Comparison of ENCODE assay signal across 1 fruit fly cellular context in genomic region chr3R:31580586-31580994, dm6.
TF ChIP-seq lines count a peak whose summit lies in the region.

Gene pygo, minus strand, starts transcription at chr3R:31580699.
Gene rod, plus strand, starts transcription at chr3R:31580951.

TF ChIP-seq in whole organism, embryonic, 481 proteins besides CTCF, POLR2A, EP300 and RAD21 (continued from another document and continues in another):
- TF ChIP-seq sug (tag; optimal IDR thresholded peaks at IDR 0.05; lab: Kevin White, UChicago) (no peak), CG30020 (tag; optimal IDR thresholded peaks at IDR 0.05; lab: Kevin White, UChicago) (peak; percentile 8), Doc2 (GFP tag; IDR thresholded peaks at IDR 0.05; lab: Robert Waterston, UW) (no peak), peb (GFP tag; IDR thresholded peaks at IDR 0.05; lab: Robert Waterston, UW) (no peak), CG12391 (tag; optimal IDR thresholded peaks at IDR 0.05; lab: Kevin White, UChicago) (peak; percentile 34), CG34224 (GFP tag; IDR thresholded peaks at IDR 0.05; lab: Robert Waterston, UW; ENCODE audit: partially characterized antibody) (peak; percentile 70), gfzf (GFP tag; optimal IDR thresholded peaks at IDR 0.05; lab: Kevin White, UChicago) (peak; percentile 90), Hmr (GFP tag; optimal IDR thresholded peaks at IDR 0.05; lab: Kevin White, UChicago) (no peak), HmgD (GFP tag; optimal IDR thresholded peaks at IDR 0.05; lab: Kevin White, UChicago) (no peak), klu (GFP tag; IDR thresholded peaks at IDR 0.05; lab: Robert Waterston, UW) (no peak), ind (GFP tag; optimal IDR thresholded peaks at IDR 0.05; lab: Kevin White, UChicago) (no peak), eve (GFP tag; optimal IDR thresholded peaks at IDR 0.05; lab: Kevin White, UChicago) (no peak), stc (GFP tag; IDR thresholded peaks at IDR 0.05; lab: Robert Waterston, UW) (no peak), Antp (GFP tag; optimal IDR thresholded peaks at IDR 0.05; lab: Kevin White, UChicago) (no peak), CG18476 (GFP tag; optimal IDR thresholded peaks at IDR 0.05; lab: Kevin White, UChicago) (no peak), Hr3 (GFP tag; optimal IDR thresholded peaks at IDR 0.05; lab: Kevin White, UChicago) (no peak), slou (GFP tag; optimal IDR thresholded peaks at IDR 0.05; lab: Kevin White, UChicago) (no peak), slbo (GFP tag; IDR thresholded peaks at IDR 0.05; lab: Robert Waterston, UW) (no peak), CG3281 (GFP tag; optimal IDR thresholded peaks at IDR 0.05; lab: Kevin White, UChicago) (no peak), Dbx (GFP tag; IDR thresholded peaks at IDR 0.05; lab: Robert Waterston, UW) (no peak), CG31388 (GFP tag; optimal IDR thresholded peaks at IDR 0.05; lab: Kevin White, UChicago) (no peak), CG6813 (GFP tag; optimal IDR thresholded peaks at IDR 0.05; lab: Kevin White, UChicago) (no peak), CG17912 (GFP tag; optimal IDR thresholded peaks at IDR 0.05; lab: Kevin White, UChicago) (no peak), CG1792 (GFP tag; optimal IDR thresholded peaks at IDR 0.05; lab: Kevin White, UChicago) (no peak), ken (GFP tag; IDR thresholded peaks at IDR 0.05; lab: Robert Waterston, UW) (no peak), CG7839 (tag; optimal IDR thresholded peaks at IDR 0.05; lab: Kevin White, UChicago) (no peak), dm (GFP tag; optimal IDR thresholded peaks at IDR 0.05; lab: Kevin White, UChicago) (no peak), fd3F (GFP tag; optimal IDR thresholded peaks at IDR 0.05; lab: Kevin White, UChicago) (no peak), CG17612 (GFP tag; IDR thresholded peaks at IDR 0.05; lab: Robert Waterston, UW) (no peak), Chrac-16 (GFP tag; optimal IDR thresholded peaks at IDR 0.05; lab: Kevin White, UChicago) (no peak), CG4854 (GFP tag; optimal IDR thresholded peaks at IDR 0.05; lab: Kevin White, UChicago) (no peak), ewg (GFP tag; optimal IDR thresholded peaks at IDR 0.05; lab: Kevin White, UChicago) (no peak), unc-4 (GFP tag; IDR thresholded peaks at IDR 0.05; lab: Robert Waterston, UW; ENCODE audit: partially characterized antibody) (peak; percentile 67), tin (GFP tag; optimal IDR thresholded peaks at IDR 0.05; lab: Kevin White, UChicago) (no peak), tgo (GFP tag; IDR thresholded peaks at IDR 0.05; lab: Robert Waterston, UW) (no peak), CG7357 (GFP tag; IDR thresholded peaks at IDR 0.05; lab: Robert Waterston, UW) (no peak), schlank (tag; optimal IDR thresholded peaks at IDR 0.05; lab: Kevin White, UChicago) (no peak), CG18262 (tag; optimal IDR thresholded peaks at IDR 0.05; lab: Kevin White, UChicago) (no peak), yki (optimal IDR thresholded peaks at IDR 0.05; lab: Kevin White, UChicago) (no peak), CG17568 (GFP tag; optimal IDR thresholded peaks at IDR 0.05; lab: Kevin White, UChicago) (no peak), Oaz (GFP tag; IDR thresholded peaks at IDR 0.05; lab: Robert Waterston, UW) (no peak), CG9215 (GFP tag; IDR thresholded peaks at IDR 0.05; lab: Robert Waterston, UW) (no peak), vfl (GFP tag; optimal IDR thresholded peaks at IDR 0.05; lab: Kevin White, UChicago) (no peak), p53 (GFP tag; optimal IDR thresholded peaks at IDR 0.05; lab: Kevin White, UChicago) (peak; percentile 39), CG14860 (GFP tag; IDR thresholded peaks at IDR 0.05; lab: Robert Waterston, UW; ENCODE audit: partially characterized antibody) (peak; percentile 65), B-H2 (GFP tag; optimal IDR thresholded peaks at IDR 0.05; lab: Kevin White, UChicago) (no peak), abd-A (tag; optimal IDR thresholded peaks at IDR 0.05; lab: Kevin White, UChicago) (no peak), CG11723 (GFP tag; optimal IDR thresholded peaks at IDR 0.05; lab: Kevin White, UChicago) (no peak), CG10267 (tag; optimal IDR thresholded peaks at IDR 0.05; lab: Kevin White, UChicago) (no peak), zen2 (GFP tag; IDR thresholded peaks at IDR 0.05; lab: Robert Waterston, UW; ENCODE audit: partially characterized antibody) (peak; percentile 30; the same call in 1 of the 3 replicates), MTF-1 (GFP tag; optimal IDR thresholded peaks at IDR 0.05; lab: Kevin White, UChicago; ENCODE audit: borderline replicate concordance) (no peak), CG12219 (GFP tag; optimal IDR thresholded peaks at IDR 0.05; lab: Kevin White, UChicago) (no peak), CG18599 (GFP tag; optimal IDR thresholded peaks at IDR 0.05; lab: Kevin White, UChicago) (no peak), Atf-2 (GFP tag; optimal IDR thresholded peaks at IDR 0.05; lab: Kevin White, UChicago) (no peak), Xrp1 (GFP tag; IDR thresholded peaks at IDR 0.05; lab: Robert Waterston, UW) (no peak), bcd (GFP tag; optimal IDR thresholded peaks at IDR 0.05; lab: Kevin White, UChicago) (peak; percentile 6), Side (GFP tag; optimal IDR thresholded peaks at IDR 0.05; lab: Kevin White, UChicago) (peak; percentile 15), repo (GFP tag; optimal IDR thresholded peaks at IDR 0.05; lab: Kevin White, UChicago) (no peak), chm (GFP tag; IDR thresholded peaks at IDR 0.05; lab: Robert Waterston, UW) (no peak), fd64A (GFP tag; optimal IDR thresholded peaks at IDR 0.05; lab: Kevin White, UChicago) (no peak), Trl (optimal IDR thresholded peaks at IDR 0.05; lab: Kevin White, UChicago) (no peak), Trl (GFP tag; optimal IDR thresholded peaks at IDR 0.05; lab: Kevin White, UChicago) (no peak), CG15073 (GFP tag; optimal IDR thresholded peaks at IDR 0.05; lab: Kevin White, UChicago) (no peak), Bdp1 (GFP tag; optimal IDR thresholded peaks at IDR 0.05; lab: Kevin White, UChicago) (no peak), chif (GFP tag; optimal IDR thresholded peaks at IDR 0.05; lab: Kevin White, UChicago) (peak in 1 of 2 experiments; percentile 5), CG10147 (GFP tag; optimal IDR thresholded peaks at IDR 0.05; lab: Kevin White, UChicago) (no peak), CG3163 (GFP tag; optimal IDR thresholded peaks at IDR 0.05; lab: Kevin White, UChicago) (no peak), Bteb2 (GFP tag; optimal IDR thresholded peaks at IDR 0.05; lab: Kevin White, UChicago) (no peak), ATbp (GFP tag; optimal IDR thresholded peaks at IDR 0.05; lab: Kevin White, UChicago) (no peak), CG6791 (GFP tag; IDR thresholded peaks at IDR 0.05; lab: Robert Waterston, UW; ENCODE audit: partially characterized antibody) (peak; percentile 63; the same call in 2 of the 3 replicates), CG8944 (GFP tag; optimal IDR thresholded peaks at IDR 0.05; lab: Kevin White, UChicago) (no peak), Camta (GFP tag; optimal IDR thresholded peaks at IDR 0.05; lab: Kevin White, UChicago) (peak; percentile 0), CG11247 (GFP tag; IDR thresholded peaks at IDR 0.05; lab: Robert Waterston, UW) (no peak), CG16863 (GFP tag; optimal IDR thresholded peaks at IDR 0.05; lab: Kevin White, UChicago) (no peak), Fer3 (tag; optimal IDR thresholded peaks at IDR 0.05; lab: Kevin White, UChicago) (no peak), Fer2 (tag; optimal IDR thresholded peaks at IDR 0.05; lab: Kevin White, UChicago) (no peak), NC2α (GFP tag; optimal IDR thresholded peaks at IDR 0.05; lab: Kevin White, UChicago) (no peak), chn (GFP tag; optimal IDR thresholded peaks at IDR 0.05; lab: Kevin White, UChicago) (no peak), otp (GFP tag; IDR thresholded peaks at IDR 0.05; lab: Robert Waterston, UW) (no peak), CG3726 (GFP tag; IDR thresholded peaks at IDR 0.05; lab: Robert Waterston, UW) (no peak), psq (GFP tag; optimal IDR thresholded peaks at IDR 0.05; lab: Kevin White, UChicago) (no peak), CG16815 (GFP tag; optimal IDR thresholded peaks at IDR 0.05; lab: Kevin White, UChicago) (no peak), scrt (GFP tag; optimal IDR thresholded peaks at IDR 0.05; lab: Kevin White, UChicago) (no peak), CG11695 (GFP tag; IDR thresholded peaks at IDR 0.05; lab: Robert Waterston, UW) (no peak), CG13424 (tag; optimal IDR thresholded peaks at IDR 0.05; lab: Kevin White, UChicago) (peak; percentile 16), CG6689 (GFP tag; IDR thresholded peaks at IDR 0.05; lab: Robert Waterston, UW) (no peak), jigr1 (GFP tag; IDR thresholded peaks at IDR 0.05; lab: Robert Waterston, UW) (no peak), CG12155 (GFP tag; optimal IDR thresholded peaks at IDR 0.05; lab: Kevin White, UChicago) (no peak), dmrt99B (tag; optimal IDR thresholded peaks at IDR 0.05; lab: Kevin White, UChicago) (no peak), CHES-1-like (GFP tag; optimal IDR thresholded peaks at IDR 0.05; lab: Kevin White, UChicago) (peak; percentile 13), dpn (GFP tag; optimal IDR thresholded peaks at IDR 0.05; lab: Kevin White, UChicago) (no peak), prd (optimal IDR thresholded peaks at IDR 0.05; lab: Kevin White, UChicago) (no peak), prd (GFP tag; IDR thresholded peaks at IDR 0.05; lab: Robert Waterston, UW) (0 out of 3 replicates have a peak, but pooled peaks have one; percentile 5), nerfin-1 (tag; optimal IDR thresholded peaks at IDR 0.05; lab: Kevin White, UChicago) (peak; percentile 60), Blimp-1 (GFP tag; optimal IDR thresholded peaks at IDR 0.05; lab: Kevin White, UChicago) (no peak), inv (GFP tag; IDR thresholded peaks at IDR 0.05; lab: Robert Waterston, UW; ENCODE audit: partially characterized antibody) (peak; percentile 47), CG42726 (GFP tag; IDR thresholded peaks at IDR 0.05; lab: Robert Waterston, UW; ENCODE audit: partially characterized antibody) (0 out of 2 replicates have a peak, but pooled peaks have one; percentile 29), so (GFP tag; IDR thresholded peaks at IDR 0.05; lab: Robert Waterston, UW) (no peak), CG2875 (GFP tag; optimal IDR thresholded peaks at IDR 0.05; lab: Kevin White, UChicago) (no peak), lmd (GFP tag; IDR thresholded peaks at IDR 0.05; lab: Robert Waterston, UW) (no peak), sc (optimal IDR thresholded peaks at IDR 0.05; lab: Kevin White, UChicago) (no peak), sc (GFP tag; optimal IDR thresholded peaks at IDR 0.05; lab: Kevin White, UChicago) (no peak), rib (GFP tag; IDR thresholded peaks at IDR 0.05; lab: Robert Waterston, UW) (no peak), CG10462 (GFP tag; optimal IDR thresholded peaks at IDR 0.05; lab: Kevin White, UChicago) (no peak), CG12659 (GFP tag; optimal IDR thresholded peaks at IDR 0.05; lab: Kevin White, UChicago) (peak; percentile 56), CG12942 (GFP tag; optimal IDR thresholded peaks at IDR 0.05; lab: Kevin White, UChicago) (no peak), NFAT (GFP tag; IDR thresholded peaks at IDR 0.05; lab: Robert Waterston, UW) (no peak), Gsc (GFP tag; IDR thresholded peaks at IDR 0.05; lab: Robert Waterston, UW) (no peak), Awh (GFP tag; IDR thresholded peaks at IDR 0.05; lab: Robert Waterston, UW) (no peak), phol (tag; optimal IDR thresholded peaks at IDR 0.05; lab: Kevin White, UChicago) (peak; percentile 48), az2 (GFP tag; optimal IDR thresholded peaks at IDR 0.05; lab: Kevin White, UChicago) (no peak), CG14667 (GFP tag; IDR thresholded peaks at IDR 0.05; lab: Robert Waterston, UW) (no peak), emc (GFP tag; optimal IDR thresholded peaks at IDR 0.05; lab: Kevin White, UChicago) (no peak), Hey (tag; optimal IDR thresholded peaks at IDR 0.05; lab: Kevin White, UChicago) (no peak), CG13894 (tag; optimal IDR thresholded peaks at IDR 0.05; lab: Kevin White, UChicago) (no peak), sima (GFP tag; optimal IDR thresholded peaks at IDR 0.05; lab: Kevin White, UChicago) (no peak), Atf6 (GFP tag; IDR thresholded peaks at IDR 0.05; lab: Robert Waterston, UW) (no peak), CG3995 (GFP tag; optimal IDR thresholded peaks at IDR 0.05; lab: Kevin White, UChicago) (no peak), E2f1 (GFP tag; IDR thresholded peaks at IDR 0.05; lab: Robert Waterston, UW) (no peak), Lim3 (GFP tag; IDR thresholded peaks at IDR 0.05; lab: Robert Waterston, UW) (no peak), CG12299 (tag; optimal IDR thresholded peaks at IDR 0.05; lab: Kevin White, UChicago) (no peak), CG15011 (GFP tag; optimal IDR thresholded peaks at IDR 0.05; lab: Kevin White, UChicago) (no peak), CG9876 (GFP tag; optimal IDR thresholded peaks at IDR 0.05; lab: Kevin White, UChicago) (no peak), CG43689 (GFP tag; IDR thresholded peaks at IDR 0.05; lab: Robert Waterston, UW) (no peak), sr (GFP tag; IDR thresholded peaks at IDR 0.05; lab: Robert Waterston, UW) (no peak), nom (GFP tag; optimal IDR thresholded peaks at IDR 0.05; lab: Kevin White, UChicago) (no peak), onecut (GFP tag; IDR thresholded peaks at IDR 0.05; lab: Robert Waterston, UW) (no peak), fd102C (GFP tag; optimal IDR thresholded peaks at IDR 0.05; lab: Kevin White, UChicago) (no peak), CG10366 (GFP tag; IDR thresholded peaks at IDR 0.05; lab: Robert Waterston, UW) (no peak), h (optimal IDR thresholded peaks at IDR 0.05; lab: Kevin White, UChicago) (no peak), zf30C (GFP tag; optimal IDR thresholded peaks at IDR 0.05; lab: Kevin White, UChicago) (no peak), aop (GFP tag; IDR thresholded peaks at IDR 0.05; lab: Robert Waterston, UW) (no peak), CG15696 (tag; optimal IDR thresholded peaks at IDR 0.05; lab: Kevin White, UChicago) (no peak), Aef1 (GFP tag; IDR thresholded peaks at IDR 0.05; lab: Robert Waterston, UW) (no peak), CG2712 (tag; optimal IDR thresholded peaks at IDR 0.05; lab: Kevin White, UChicago) (peak; percentile 34), gcm2 (GFP tag; optimal IDR thresholded peaks at IDR 0.05; lab: Kevin White, UChicago) (no peak), D (optimal IDR thresholded peaks at IDR 0.05; lab: Kevin White, UChicago) (no peak), D (GFP tag; optimal IDR thresholded peaks at IDR 0.05; lab: Kevin White, UChicago) (no peak), CG14710 (tag; optimal IDR thresholded peaks at IDR 0.05; lab: Kevin White, UChicago) (peak; percentile 62), kah (GFP tag; optimal IDR thresholded peaks at IDR 0.05; lab: Kevin White, UChicago) (no peak)
